Worm (Caenorhabditis elegans) whole organism, midembryonic: ENCODE data around the gene C14B1.12.

Source experiments
- T22C8.4 ChIP-seq: fragments of 200-800 bp; sonication (Bioruptor generic); IDR thresholded peaks from 2 replicates; pipeline ENCODE4 v1.3.6; 2022; ENCODE audit warnings: missing genetic modification characterization, missing compliant biosample characterization
- cog-1 ChIP-seq: sonication (generic microtip); optimal IDR thresholded peaks from 2 replicates; lab custom pipeline; 2016; ENCODE audit warnings: missing genetic modification characterization, missing compliant biosample characterization
- flt-1 ChIP-seq: fragments of 200-800 bp; sonication (Bioruptor generic); IDR thresholded peaks from 2 replicates; pipeline ENCODE4 v1.3.6; 2022; ENCODE audit warnings: missing genetic modification characterization, missing compliant biosample characterization
- klf-2 ChIP-seq: fragments of 200-800 bp; sonication (Bioruptor generic); conservative IDR thresholded peaks from 2 replicates; pipeline ENCODE4 v1.3.6; 2022; ENCODE audit warnings: missing genetic modification reagents, missing genetic modification characterization, missing compliant biosample characterization
- med-1 ChIP-seq: sonication (generic microtip); optimal IDR thresholded peaks from 2 replicates; lab custom pipeline; 2017; ENCODE audit warnings: missing genetic modification characterization, mild to moderate bottlenecking, missing compliant biosample characterization, antibody characterized with exemption, missing genetic modification reagents; ENCODE audit not compliant: insufficient read depth
- ref-1 ChIP-seq: fragments of 200-800 bp; sonication (Bioruptor generic); conservative IDR thresholded peaks from 2 replicates; pipeline ENCODE4 v1.3.6; 2022; ENCODE audit warnings: missing genetic modification reagents, missing genetic modification characterization, missing compliant biosample characterization
- tab-1 ChIP-seq: fragments of 200-800 bp; sonication (Bioruptor generic); IDR thresholded peaks from 2 replicates; pipeline ENCODE4 v1.3.6; 2022; ENCODE audit warnings: missing genetic modification characterization, missing compliant biosample characterization
- ztf-23 ChIP-seq: fragments of 200-800 bp; sonication (Bioruptor generic); IDR thresholded peaks from 2 replicates; pipeline ENCODE4 v1.3.6; 2022; ENCODE audit warnings: missing genetic modification reagents, missing genetic modification characterization, missing compliant biosample characterization
- ztf-29 ChIP-seq: fragments of 200-800 bp; sonication (Bioruptor generic); IDR thresholded peaks from 2 replicates; pipeline ENCODE4 v1.3.6; 2022; ENCODE audit warnings: missing genetic modification reagents, missing genetic modification characterization, missing compliant biosample characterization

C14B1.12 gene

DNA sequence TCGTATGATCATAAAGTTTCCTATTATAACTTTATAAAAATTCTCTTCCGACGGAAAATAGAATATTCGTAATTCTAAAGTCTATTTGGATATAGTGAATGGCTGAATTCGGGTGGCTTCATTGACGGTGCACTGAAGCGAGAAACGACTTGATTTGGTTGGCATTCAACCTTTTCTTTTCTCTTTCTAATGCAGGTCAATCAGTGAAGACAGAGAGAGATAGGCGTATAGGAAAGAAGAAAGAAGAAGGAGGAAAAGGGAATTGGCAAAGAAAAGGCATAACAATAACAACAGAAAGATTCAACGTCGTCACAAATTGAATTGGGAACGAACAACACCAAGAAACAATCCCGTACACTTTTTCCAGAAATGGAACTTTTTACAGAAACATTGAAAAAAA is 49.3 kb downstream of the C14B1.12 start:
- no peak for TF ChIP-seq T22C8.4 (GFP tag; lab: Robert Waterston, UW)
- no peak for TF ChIP-seq med-1 (GFP tag; lab: Kevin White, UChicago)
- no peak for TF ChIP-seq cog-1 (tag; lab: Kevin White, UChicago)
- no peak for TF ChIP-seq flt-1
- no peak for TF ChIP-seq ztf-29 (GFP tag; lab: Robert Waterston, UW)
- TF ChIP-seq ztf-23 (GFP tag; lab: Robert Waterston, UW), result no peak
- no peak for TF ChIP-seq klf-2 (GFP tag; lab: Robert Waterston, UW)
- no peak for TF ChIP-seq ref-1
- no peak for TF ChIP-seq tab-1
